Fruit fly (Drosophila melanogaster) whole organism: Measurements from ENCODE around the gene CG43091.

Experiments
- CG8478 ChIP-seq: fragments of >200 bp; optimal IDR thresholded peaks from 2 replicates; lab custom pipeline; 2018; ENCODE audit warnings: inconsistent platforms
- Dll ChIP-seq: fragments of >200 bp; optimal IDR thresholded peaks from 2 replicates; lab custom pipeline; 2017
- EcR ChIP-seq, 2 experiments: fragments of >200 bp; optimal IDR thresholded peaks; 2 replicates each; lab custom pipeline; 2017; ENCODE audit warnings: missing biosample characterization in 2 of 2, missing genetic modification characterization in 2 of 2, missing genetic modification reagents in 2 of 2
- pan ChIP-seq: fragments of >200 bp; optimal IDR thresholded peaks from 2 replicates; lab custom pipeline; 2017
- psq ChIP-seq: fragments of >200 bp; optimal IDR thresholded peaks from 2 replicates; lab custom pipeline; 2017

DNA sequence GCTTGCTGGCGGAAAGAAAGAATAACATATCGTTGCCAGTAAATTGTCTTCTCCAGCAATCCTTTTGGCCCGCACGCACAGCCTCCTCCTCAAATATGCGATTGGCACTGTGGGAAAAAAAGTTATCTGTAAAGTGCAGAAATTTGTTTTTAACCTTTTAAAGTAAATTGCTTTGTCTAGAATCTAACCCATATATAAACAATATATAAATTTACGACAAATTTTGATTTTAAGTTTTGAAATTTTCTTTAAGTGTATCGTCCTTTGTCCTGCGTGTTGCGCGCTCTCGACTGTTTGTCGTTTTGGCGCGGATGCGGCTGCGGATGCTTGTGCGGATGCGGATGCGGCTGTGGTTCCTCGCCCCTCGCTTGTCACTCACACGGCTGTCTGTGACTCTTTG is 38.6 kb upstream of the CG43091 start:
- TF ChIP-seq EcR (GFP tag; optimal IDR thresholded peaks at IDR 0.05; lab: Kevin White, UChicago) = no peak
- no peak for TF ChIP-seq CG8478 (lab: Kevin White, UChicago)
- TF ChIP-seq psq (lab: Kevin White, UChicago) = no peak
- TF ChIP-seq pan (lab: Kevin White, UChicago) = no peak
- no peak for TF ChIP-seq Dll
